5 fruit fly cellular contexts compared by ENCODE assay signal in the genomic region with DNA sequence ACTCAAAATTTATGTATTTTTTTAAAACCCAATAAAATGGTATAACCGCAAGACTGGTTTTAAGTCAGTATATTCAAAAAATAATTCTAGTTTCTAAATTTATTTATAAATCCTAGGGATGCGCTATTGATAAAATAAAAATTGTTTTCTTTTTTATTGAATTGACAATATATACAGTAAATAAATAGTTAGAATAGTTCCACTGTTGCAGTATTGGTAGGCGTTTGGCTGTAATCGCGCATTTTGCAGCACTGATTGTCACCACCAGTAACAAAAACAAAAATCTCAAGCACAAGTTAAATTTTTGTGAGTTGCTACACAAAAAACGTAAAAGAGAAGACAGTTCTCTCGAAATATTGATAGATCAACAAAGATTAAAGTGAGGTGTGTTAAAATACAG.
TF ChIP-seq lines count a peak whose summit lies in the region.

A gene (plus strand): TSS at position 265 of the 400 bp plus-strand sequence.

TF ChIP-seq in whole organism, adult, 20 proteins besides CTCF, POLR2A, EP300 and RAD21 (continued from another document):
- TF ChIP-seq Clk (GFP tag; optimal IDR thresholded peaks at IDR 0.05; lab: Kevin White, UChicago) (peak; percentile 75), bab1 (GFP tag; optimal IDR thresholded peaks at IDR 0.05; lab: Kevin White, UChicago) (peak; percentile 94), Crg-1 (GFP tag; optimal IDR thresholded peaks at IDR 0.05; lab: Kevin White, UChicago) (peak; percentile 96)
TF ChIP-seq in whole organism, adult: peak in this region for 18.

TF ChIP-seq in whole organism, embryonic, 481 proteins besides CTCF, POLR2A, EP300 and RAD21 (continued from another document and continues in another):
- no peak for TF ChIP-seq CG14860 (GFP tag; IDR thresholded peaks at IDR 0.05; lab: Robert Waterston, UW; ENCODE audit: partially characterized antibody)
- TF ChIP-seq CG17385 (GFP tag; optimal IDR thresholded peaks at IDR 0.05; lab: Kevin White, UChicago) = peak; percentile 81
- peak; percentile 79 for TF ChIP-seq YL-1 (GFP tag; optimal IDR thresholded peaks at IDR 0.05; lab: Kevin White, UChicago)
- TF ChIP-seq CG8281 (tag; optimal IDR thresholded peaks at IDR 0.05; lab: Kevin White, UChicago) = peak; percentile 49
- no peak for TF ChIP-seq nerfin-2 (GFP tag; IDR thresholded peaks at IDR 0.05; lab: Robert Waterston, UW; ENCODE audit: partially characterized antibody)
- peak; percentile 36 for TF ChIP-seq Vsx1 (GFP tag; optimal IDR thresholded peaks at IDR 0.05; lab: Kevin White, UChicago)
- no peak for TF ChIP-seq CG15479 (GFP tag; optimal IDR thresholded peaks at IDR 0.05; lab: Kevin White, UChicago)
- peak; percentile 65; the same call in 1 of the 3 replicates for TF ChIP-seq CG11093 (GFP tag; IDR thresholded peaks at IDR 0.05; lab: Robert Waterston, UW)
- peak; percentile 93 for TF ChIP-seq lilli (GFP tag; optimal IDR thresholded peaks at IDR 0.05; lab: Kevin White, UChicago)
- peak; percentile 75 for TF ChIP-seq nau (GFP tag; optimal IDR thresholded peaks at IDR 0.05; lab: Kevin White, UChicago)
- TF ChIP-seq sim (GFP tag; IDR thresholded peaks at IDR 0.05; lab: Robert Waterston, UW) = no peak
- TF ChIP-seq CG14014 (GFP tag; IDR thresholded peaks at IDR 0.05; lab: Robert Waterston, UW) = peak; percentile 86
- peak; percentile 94 for TF ChIP-seq NFAT (GFP tag; IDR thresholded peaks at IDR 0.05; lab: Robert Waterston, UW)
- TF ChIP-seq Hr51 (GFP tag; optimal IDR thresholded peaks at IDR 0.05; lab: Kevin White, UChicago) = peak; percentile 81 to 82
- TF ChIP-seq Nf-YC (tag; optimal IDR thresholded peaks at IDR 0.05; lab: Kevin White, UChicago) = peak; percentile 66
- TF ChIP-seq dimm (GFP tag; IDR thresholded peaks at IDR 0.05; lab: Robert Waterston, UW) = 0 out of 2 replicates have a peak, but pooled peaks have one; percentile 53
- no peak for TF ChIP-seq fd64A (GFP tag; optimal IDR thresholded peaks at IDR 0.05; lab: Kevin White, UChicago)
- TF ChIP-seq Hr78 (GFP tag; optimal IDR thresholded peaks at IDR 0.05; lab: Kevin White, UChicago) = no peak
- no peak for TF ChIP-seq CG2129 (GFP tag; IDR thresholded peaks at IDR 0.05; lab: Robert Waterston, UW; ENCODE audit: partially characterized antibody)
- peak; percentile 44 for TF ChIP-seq CG10565 (GFP tag; optimal IDR thresholded peaks at IDR 0.05; lab: Kevin White, UChicago)
- peak; percentile 73 for TF ChIP-seq CG1602 (GFP tag; optimal IDR thresholded peaks at IDR 0.05; lab: Kevin White, UChicago)
- no peak for TF ChIP-seq usp (GFP tag; optimal IDR thresholded peaks at IDR 0.05; lab: Kevin White, UChicago)
- TF ChIP-seq CG3995 (GFP tag; optimal IDR thresholded peaks at IDR 0.05; lab: Kevin White, UChicago) = peak; percentile 51
- no peak for TF ChIP-seq TFAM (GFP tag; optimal IDR thresholded peaks at IDR 0.05; lab: Kevin White, UChicago)
- peak; percentile 85 for TF ChIP-seq Hmr (GFP tag; optimal IDR thresholded peaks at IDR 0.05; lab: Kevin White, UChicago)
- peak; percentile 64 for TF ChIP-seq Side (GFP tag; optimal IDR thresholded peaks at IDR 0.05; lab: Kevin White, UChicago)
- peak; percentile 84 for TF ChIP-seq ci (GFP tag; IDR thresholded peaks at IDR 0.05; lab: Robert Waterston, UW)
- TF ChIP-seq nerfin-1 (tag; optimal IDR thresholded peaks at IDR 0.05; lab: Kevin White, UChicago) = peak; percentile 63
- peak; percentile 11 for TF ChIP-seq Atf3 (GFP tag; optimal IDR thresholded peaks at IDR 0.05; lab: Kevin White, UChicago)
- peak; percentile 17 for TF ChIP-seq CG31365 (tag; optimal IDR thresholded peaks at IDR 0.05; lab: Kevin White, UChicago)

TF ChIP-seq in whole organism, prepupa, 60 proteins besides CTCF, POLR2A, EP300 and RAD21 (continued from another document and continues in another):
- TF ChIP-seq Hr39 (GFP tag; optimal IDR thresholded peaks at IDR 0.05; lab: Kevin White, UChicago) (peak; percentile 75), CG10631 (GFP tag; optimal IDR thresholded peaks at IDR 0.05; lab: Kevin White, UChicago) (peak; percentile 71), lz (GFP tag; optimal IDR thresholded peaks at IDR 0.05; lab: Kevin White, UChicago) (peak; percentile 80), OdsH (GFP tag; optimal IDR thresholded peaks at IDR 0.05; lab: Kevin White, UChicago) (peak; percentile 83), CG11902 (GFP tag; optimal IDR thresholded peaks at IDR 0.05; lab: Kevin White, UChicago) (peak; percentile 52), topi (GFP tag; optimal IDR thresholded peaks at IDR 0.05; lab: Kevin White, UChicago) (peak; percentile 84), Sox15 (GFP tag; optimal IDR thresholded peaks at IDR 0.05; lab: Kevin White, UChicago) (peak; percentile 38), Sox102F (GFP tag; optimal IDR thresholded peaks at IDR 0.05; lab: Kevin White, UChicago) (peak; percentile 87), Met (GFP tag; optimal IDR thresholded peaks at IDR 0.05; lab: Kevin White, UChicago) (peak; percentile 87), Ets21C (GFP tag; optimal IDR thresholded peaks at IDR 0.05; lab: Kevin White, UChicago) (peak; percentile 65), CG1621 (tag; optimal IDR thresholded peaks at IDR 0.05; lab: Kevin White, UChicago) (peak; percentile 44), dsx (GFP tag; optimal IDR thresholded peaks at IDR 0.05; lab: Kevin White, UChicago; ENCODE audit: poor library complexity, severe bottlenecking) (peak; percentile 54), CG34406 (GFP tag; optimal IDR thresholded peaks at IDR 0.05; lab: Kevin White, UChicago) (peak; percentile 70), acj6 (GFP tag; optimal IDR thresholded peaks at IDR 0.05; lab: Kevin White, UChicago) (peak; percentile 83), CG4318 (GFP tag; optimal IDR thresholded peaks at IDR 0.05; lab: Kevin White, UChicago) (no peak), CG8632 (GFP tag; optimal IDR thresholded peaks at IDR 0.05; lab: Kevin White, UChicago) (peak; percentile 74), CG3032 (tag; optimal IDR thresholded peaks at IDR 0.05; lab: Kevin White, UChicago) (peak; percentile 64), CG6163 (GFP tag; IDR thresholded peaks at IDR 0.05; lab: Robert Waterston, UW) (peak; percentile 62; the same call in 2 of the 3 replicates), CG9139 (GFP tag; optimal IDR thresholded peaks at IDR 0.05; lab: Kevin White, UChicago) (no peak), CG6792 (GFP tag; optimal IDR thresholded peaks at IDR 0.05; lab: Kevin White, UChicago) (peak; percentile 79), dac (GFP tag; optimal IDR thresholded peaks at IDR 0.05; lab: Kevin White, UChicago) (peak; percentile 32), vri (GFP tag; optimal IDR thresholded peaks at IDR 0.05; lab: Kevin White, UChicago) (no peak), CG3919 (GFP tag; optimal IDR thresholded peaks at IDR 0.05; lab: Kevin White, UChicago) (peak; percentile 89), svp (GFP tag; lab: Kevin White, UChicago) (peak; percentile 90), CG11762 (GFP tag; optimal IDR thresholded peaks at IDR 0.05; lab: Kevin White, UChicago; ENCODE audit: insufficient read depth) (peak; percentile 59), fkh (GFP tag; optimal IDR thresholded peaks at IDR 0.05; lab: Kevin White, UChicago) (no peak), CG8119 (GFP tag; IDR thresholded peaks at IDR 0.05; lab: Robert Waterston, UW) (peak; percentile 66), eg (GFP tag; IDR thresholded peaks at IDR 0.05; lab: Robert Waterston, UW) (peak; percentile 80), Smox (GFP tag; optimal IDR thresholded peaks at IDR 0.05; lab: Kevin White, UChicago) (peak; percentile 83), net (GFP tag; optimal IDR thresholded peaks at IDR 0.05; lab: Kevin White, UChicago) (peak; percentile 76), Eip78C (GFP tag; lab: Kevin White, UChicago) (peak; percentile 93), CG6854 (GFP tag; optimal IDR thresholded peaks at IDR 0.05; lab: Kevin White, UChicago) (peak; percentile 65)

TF ChIP-seq in whole organism, pupa, 21 proteins besides CTCF, POLR2A, EP300 and RAD21 (continued from another document):
- TF ChIP-seq CG14655 (GFP tag; optimal IDR thresholded peaks at IDR 0.05; lab: Kevin White, UChicago) = no peak
- TF ChIP-seq Snoo (tag; optimal IDR thresholded peaks at IDR 0.05; lab: Kevin White, UChicago) = peak; percentile 74

TF ChIP-seq in whole organism, wandering third instar larva, 38 proteins besides CTCF, POLR2A, EP300 and RAD21 (continued from another document):
- TF ChIP-seq Myc (optimal IDR thresholded peaks at IDR 0.05; lab: Kevin White, UChicago) (no peak), dmrt93B (GFP tag; optimal IDR thresholded peaks at IDR 0.05; lab: Kevin White, UChicago) (peak; percentile 48), CrebA (GFP tag; optimal IDR thresholded peaks at IDR 0.05; lab: Kevin White, UChicago; ENCODE audit: borderline replicate concordance) (no peak), CG32264 (GFP tag; optimal IDR thresholded peaks at IDR 0.05; lab: Kevin White, UChicago) (peak; percentile 5), foxo (GFP tag; optimal IDR thresholded peaks at IDR 0.05; lab: Kevin White, UChicago) (peak in 1 of 2 experiments; percentile 90), Hr83 (GFP tag; optimal IDR thresholded peaks at IDR 0.05; lab: Kevin White, UChicago; ENCODE audit: poor library complexity, severe bottlenecking) (peak; percentile 96), Hr78 (GFP tag; optimal IDR thresholded peaks at IDR 0.05; lab: Kevin White, UChicago) (no peak), Jra (GFP tag; optimal IDR thresholded peaks at IDR 0.05; lab: Kevin White, UChicago) (peak; percentile 85), Sp1 (GFP tag; optimal IDR thresholded peaks at IDR 0.05; lab: Kevin White, UChicago) (peak; percentile 80), rgr (GFP tag; optimal IDR thresholded peaks at IDR 0.05; lab: Kevin White, UChicago) (peak; percentile 90), tai (GFP tag; optimal IDR thresholded peaks at IDR 0.05; lab: Kevin White, UChicago) (no peak), N (GFP tag; optimal IDR thresholded peaks at IDR 0.05; lab: Kevin White, UChicago) (no peak), brk (GFP tag; optimal IDR thresholded peaks at IDR 0.05; lab: Kevin White, UChicago) (peak; percentile 88), dl (GFP tag; optimal IDR thresholded peaks at IDR 0.05; lab: Kevin White, UChicago; ENCODE audit: insufficient read depth in 1 of 2, partially characterized antibody in 2 of 2) (no peak), Dif (GFP tag; optimal IDR thresholded peaks at IDR 0.05; lab: Kevin White, UChicago; ENCODE audit: partially characterized antibody) (no peak), Hnf4 (GFP tag; optimal IDR thresholded peaks at IDR 0.05; lab: Kevin White, UChicago) (peak; percentile 95), GATAd (GFP tag; optimal IDR thresholded peaks at IDR 0.05; lab: Kevin White, UChicago) (peak; percentile 67)
TF ChIP-seq in whole organism, wandering third instar larva: peak in this region for 24.
